Worm (Caenorhabditis elegans): Measurements from ENCODE around the gene T01B7.5.

T01B7.5 gene

ce11 chrII:8759493-8759892, 42.9 kb downstream of the T01B7.5 start, which contains the start of gene fut-1:
Gene fut-1, minus strand, starts transcription at chrII:8759593.
- TF ChIP-seq unc-62 (GFP tag; optimal IDR thresholded peaks at IDR 0.05), result no peak

ce11 chrII:8761739-8762138, 45.1 kb downstream of the T01B7.5 start:
- TF ChIP-seq unc-62 (GFP tag; optimal IDR thresholded peaks at IDR 0.05), result no peak

- TF ChIP-seq unc-62 (GFP tag; optimal IDR thresholded peaks at IDR 0.05), result no peak
These were observed 46.7 kb downstream of the T01B7.5 start for ce11 chrII:8763367-8763766.

- TF ChIP-seq unc-62 (GFP tag; optimal IDR thresholded peaks at IDR 0.05), result no peak
These were observed 47.7 kb downstream of the T01B7.5 start for ce11 chrII:8764332-8764731.

ce11 chrII:8765131-8765530, 48.5 kb downstream of the T01B7.5 start:
- no peak for TF ChIP-seq unc-62 (GFP tag; optimal IDR thresholded peaks at IDR 0.05)

- no peak for TF ChIP-seq unc-62 (GFP tag; optimal IDR thresholded peaks at IDR 0.05)
These were observed 49.8 kb downstream of the T01B7.5 start, which contains the start of the genes nsph-1.1 and K08F8.15 for ce11 chrII:8766475-8766874. Gene nsph-1.1, plus strand, starts transcription at chrII:8766775. Gene K08F8.15, plus strand, starts transcription at chrII:8766809.

ce11 chrII:8766897-8767296, 50.3 kb downstream of the T01B7.5 start, which contains the start of gene pah-1:
Gene pah-1, minus strand, starts transcription at chrII:8766997.
- no peak for TF ChIP-seq unc-62 (GFP tag; optimal IDR thresholded peaks at IDR 0.05)

- no peak for TF ChIP-seq unc-62 (GFP tag; optimal IDR thresholded peaks at IDR 0.05)
These were observed 52.7 kb downstream of the T01B7.5 start for ce11 chrII:8769375-8769774.

- no peak for TF ChIP-seq unc-62 (GFP tag; optimal IDR thresholded peaks at IDR 0.05)
These were observed 54.0 kb downstream of the T01B7.5 start, which contains the start of gene let-19 for ce11 chrII:8770675-8771074. Gene let-19, plus strand, starts transcription at chrII:8770975.
